Fruit fly (Drosophila melanogaster): ENCODE data around the gene CG32452.

CG32452 gene

DNA sequence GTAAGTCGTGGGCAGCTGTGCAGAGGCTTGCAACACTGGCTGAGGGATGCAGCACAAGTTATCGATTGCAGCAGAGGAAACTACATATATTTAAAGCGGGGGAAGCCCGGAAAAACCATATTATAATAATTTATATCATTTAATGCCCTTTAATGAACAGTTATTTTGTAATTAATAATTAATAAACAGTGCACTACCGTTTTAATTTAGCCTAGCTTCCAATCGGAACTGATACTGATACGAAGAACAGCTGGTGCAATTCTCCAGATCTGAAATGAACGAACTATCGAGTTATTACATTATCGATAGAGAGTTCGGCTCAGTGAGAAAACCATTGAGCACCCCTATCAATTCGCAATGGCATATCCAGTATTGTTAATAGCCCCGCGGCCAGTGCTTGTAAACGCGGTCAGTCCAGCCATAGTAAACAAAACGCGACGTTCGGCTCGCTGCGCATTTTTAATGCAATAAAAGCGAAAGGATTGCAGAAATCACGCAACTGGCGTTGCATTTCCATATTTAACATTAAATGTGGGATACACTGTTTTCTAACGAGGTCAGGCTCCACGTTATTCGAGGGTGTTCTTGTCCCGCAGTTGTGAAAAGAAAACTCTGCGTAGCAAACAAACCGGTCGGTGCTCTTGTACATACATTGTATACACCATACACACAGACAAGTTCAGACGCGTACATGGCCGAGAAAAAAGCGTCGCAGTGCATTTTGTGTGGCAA, 24.0 kb downstream of the CG32452 start, which contains the start of gene CG7369:
Gene CG7369 (plus strand): TSS at position 405 of the 732 bp plus-strand sequence.
- TF ChIP-seq CG6854 (GFP tag; optimal IDR thresholded peaks at IDR 0.05): peak; percentile 14
- peak; percentile 85 for TF ChIP-seq Hr4 (GFP tag; optimal IDR thresholded peaks at IDR 0.05)
- peak; percentile 75 for TF ChIP-seq dac (GFP tag; optimal IDR thresholded peaks at IDR 0.05)
- TF ChIP-seq Ets96B (tag; optimal IDR thresholded peaks at IDR 0.05): peak; percentile 76
- TF ChIP-seq CG10631 (GFP tag; optimal IDR thresholded peaks at IDR 0.05): peak; percentile 93
- TF ChIP-seq eg (GFP tag; IDR thresholded peaks at IDR 0.05): peak; percentile 84
- peak; percentile 63 for TF ChIP-seq CG15336 (GFP tag; IDR thresholded peaks at IDR 0.05)
- TF ChIP-seq CG1621 (tag; optimal IDR thresholded peaks at IDR 0.05): peak; percentile 60
- TF ChIP-seq CG11902 (GFP tag; optimal IDR thresholded peaks at IDR 0.05): peak; percentile 84
- TF ChIP-seq fd85E (GFP tag; optimal IDR thresholded peaks at IDR 0.05): peak; percentile 59
- peak; percentile 70 for TF ChIP-seq CG8119 (GFP tag; IDR thresholded peaks at IDR 0.05)
- no peak for TF ChIP-seq spab (GFP tag; optimal IDR thresholded peaks at IDR 0.05)
- peak; percentile 86 for TF ChIP-seq Sox102F (GFP tag; optimal IDR thresholded peaks at IDR 0.05)
- TF ChIP-seq CG6276 (GFP tag; optimal IDR thresholded peaks at IDR 0.05): no peak
- peak; percentile 58 to 91 for TF ChIP-seq salr (GFP tag; optimal IDR thresholded peaks at IDR 0.05)
- peak; percentile 93 for TF ChIP-seq fkh (GFP tag; optimal IDR thresholded peaks at IDR 0.05)
- peak; percentile 83 for TF ChIP-seq Sox15 (GFP tag; optimal IDR thresholded peaks at IDR 0.05)
- TF ChIP-seq esn (GFP tag; optimal IDR thresholded peaks at IDR 0.05): peak; percentile 90
- peak; percentile 72 for TF ChIP-seq Blimp-1 (GFP tag; optimal IDR thresholded peaks at IDR 0.05)
- peak; percentile 43 for TF ChIP-seq CG9139 (GFP tag; optimal IDR thresholded peaks at IDR 0.05)
- peak; percentile 84 for TF ChIP-seq fd59A (GFP tag; optimal IDR thresholded peaks at IDR 0.05)
- TF ChIP-seq lz (GFP tag; optimal IDR thresholded peaks at IDR 0.05): peak; percentile 88
- TF ChIP-seq ss (GFP tag; optimal IDR thresholded peaks at IDR 0.05): peak in 1 of 2 experiments; percentile 83
- peak; percentile 81 for TF ChIP-seq Sox14 (GFP tag; optimal IDR thresholded peaks at IDR 0.05)
- TF ChIP-seq CG31627 (GFP tag; optimal IDR thresholded peaks at IDR 0.05): peak; percentile 89
- TF ChIP-seq pdm3 (GFP tag; optimal IDR thresholded peaks at IDR 0.05): peak; percentile 85
- peak; percentile 84 for TF ChIP-seq vri (GFP tag; optimal IDR thresholded peaks at IDR 0.05)
- TF ChIP-seq Eip75B (GFP tag; optimal IDR thresholded peaks at IDR 0.05): peak; percentile 76
- peak; percentile 87 for TF ChIP-seq Met (GFP tag; optimal IDR thresholded peaks at IDR 0.05)
- peak; percentile 86 for TF ChIP-seq CG34406 (GFP tag; optimal IDR thresholded peaks at IDR 0.05)
- TF ChIP-seq cyc (GFP tag; optimal IDR thresholded peaks at IDR 0.05): peak; percentile 85
- peak; percentile 82 for TF ChIP-seq CG11294 (GFP tag; IDR thresholded peaks at IDR 0.05)
- TF ChIP-seq CG6808 (GFP tag; optimal IDR thresholded peaks at IDR 0.05): peak; percentile 68
- TF ChIP-seq svp (GFP tag): peak; percentile 94
- TF ChIP-seq CG7368 (GFP tag; optimal IDR thresholded peaks at IDR 0.05): peak; percentile 72
- peak; percentile 86 for TF ChIP-seq achi (GFP tag; optimal IDR thresholded peaks at IDR 0.05)
- TF ChIP-seq CG4318 (GFP tag; optimal IDR thresholded peaks at IDR 0.05): peak; percentile 81
- TF ChIP-seq Eip78C (GFP tag): peak; percentile 93
- no peak for TF ChIP-seq Hr38 (GFP tag; optimal IDR thresholded peaks at IDR 0.05)
- TF ChIP-seq CG16779 (tag; optimal IDR thresholded peaks at IDR 0.05): peak; percentile 57
- peak; percentile 89 for TF ChIP-seq CG3919 (GFP tag; optimal IDR thresholded peaks at IDR 0.05)
- peak; percentile 75 for TF ChIP-seq Gug (GFP tag; IDR thresholded peaks at IDR 0.05)
- peak; percentile 86 for TF ChIP-seq topi (GFP tag; optimal IDR thresholded peaks at IDR 0.05)
- peak; percentile 88 for TF ChIP-seq Smox (GFP tag; optimal IDR thresholded peaks at IDR 0.05)
- peak; percentile 75 for TF ChIP-seq Eip93F (GFP tag; optimal IDR thresholded peaks at IDR 0.05)
- peak; percentile 85 for TF ChIP-seq CG6792 (GFP tag; optimal IDR thresholded peaks at IDR 0.05)
- TF ChIP-seq net (GFP tag; optimal IDR thresholded peaks at IDR 0.05): peak; percentile 72
- TF ChIP-seq Lpt (GFP tag; optimal IDR thresholded peaks at IDR 0.05): peak; percentile 46
- peak; percentile 90 for TF ChIP-seq OdsH (GFP tag; optimal IDR thresholded peaks at IDR 0.05)
- TF ChIP-seq Hr39 (GFP tag; optimal IDR thresholded peaks at IDR 0.05): peak; percentile 83
- peak; percentile 83 for TF ChIP-seq CG10669 (GFP tag; optimal IDR thresholded peaks at IDR 0.05)
